Worm (Caenorhabditis elegans): Measurements from ENCODE around the gene unc-30.

The unc-30 gene

DNA sequence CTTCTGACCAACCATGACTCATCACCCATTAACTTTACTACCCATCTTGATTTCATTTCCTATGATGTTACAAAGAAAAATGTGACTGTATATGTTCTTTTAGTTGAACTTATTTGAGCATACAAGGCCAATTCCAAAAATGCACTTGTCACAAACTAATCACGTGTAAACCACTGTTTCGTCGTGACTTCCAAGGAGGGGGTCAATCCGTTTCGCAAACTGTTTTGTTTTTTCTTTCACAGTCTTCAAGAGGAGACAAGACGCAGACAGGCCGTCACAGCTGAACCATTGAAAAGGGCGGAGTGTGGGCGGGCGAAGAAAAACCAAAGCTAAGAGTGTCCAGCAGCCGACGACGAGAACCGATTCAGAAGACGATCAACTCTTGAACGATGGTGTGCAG lies 39.7 kb upstream of the unc-30 start, which contains the start of gene C39E9.8 (continued):
- TF ChIP-seq rnt-1 (tag; optimal IDR thresholded peaks at IDR 0.05) (no peak), F16B12.6 (tag; optimal IDR thresholded peaks at IDR 0.05) (no peak), ceh-82 (tag; optimal IDR thresholded peaks at IDR 0.05) (no peak), fos-1 (tag; optimal IDR thresholded peaks at IDR 0.05) (no peak), hpl-2 (GFP tag; optimal IDR thresholded peaks at IDR 0.05) (no peak), nhr-47 (tag; optimal IDR thresholded peaks at IDR 0.05) (no peak), xbp-1 (tag; optimal IDR thresholded peaks at IDR 0.05) (no peak), lin-39 (tag; optimal IDR thresholded peaks at IDR 0.05) (no peak), ceh-63 (GFP tag; optimal IDR thresholded peaks at IDR 0.05) (no peak), grh-1 (GFP tag; IDR thresholded peaks at IDR 0.05) (peak; percentile 23; the same call in 1 of the 2 replicates), ceh-90 (tag; optimal IDR thresholded peaks at IDR 0.05) (no peak), sptf-1 (tag; optimal IDR thresholded peaks at IDR 0.05) (no peak), snpc-4 (tag; optimal IDR thresholded peaks at IDR 0.05) (no peak), unc-30 (tag; optimal IDR thresholded peaks at IDR 0.05) (no peak), nhr-28 (tag; optimal IDR thresholded peaks at IDR 0.05) (no peak), nhr-237 (tag; optimal IDR thresholded peaks at IDR 0.05) (no peak), nhr-84 (tag; optimal IDR thresholded peaks at IDR 0.05) (no peak), nhr-85 (tag) (peak; percentile 89), pag-3 (tag; optimal IDR thresholded peaks at IDR 0.05; ENCODE audit: borderline replicate concordance, insufficient read depth) (no peak), unc-98 (GFP tag; IDR thresholded peaks at IDR 0.05) (no peak), tbx-2 (tag; optimal IDR thresholded peaks at IDR 0.05) (no peak), mdl-1 (tag; optimal IDR thresholded peaks at IDR 0.05) (peak in 1 of 2 experiments; percentile 18), sox-4 (tag; optimal IDR thresholded peaks at IDR 0.05) (no peak), efl-3 (GFP tag; optimal IDR thresholded peaks at IDR 0.05) (no peak), lin-14 (GFP tag; optimal IDR thresholded peaks at IDR 0.05) (peak; percentile 70), aly-2 (tag; optimal IDR thresholded peaks at IDR 0.05) (no peak), unc-62 (GFP tag; optimal IDR thresholded peaks at IDR 0.05) (no peak), nhr-20 (tag; optimal IDR thresholded peaks at IDR 0.05) (peak; percentile 60), lin-35 (GFP tag; optimal IDR thresholded peaks at IDR 0.05) (peak in 1 of 2 experiments; percentile 63), Y116A8C.19 (tag; optimal IDR thresholded peaks at IDR 0.05; ENCODE audit: borderline replicate concordance) (no peak), nhr-19 (GFP tag; conservative IDR thresholded peaks at IDR 0.05) (peak; percentile 35), C04F5.9 (tag; optimal IDR thresholded peaks at IDR 0.05) (no peak), fkh-10 (GFP tag; optimal IDR thresholded peaks at IDR 0.05) (no peak), sup-37 (GFP tag; optimal IDR thresholded peaks at IDR 0.05) (no peak), fkh-4 (tag; optimal IDR thresholded peaks at IDR 0.05; ENCODE audit: borderline replicate concordance) (no peak), zag-1 (tag; optimal IDR thresholded peaks at IDR 0.05) (no peak), unc-130 (tag; optimal IDR thresholded peaks at IDR 0.05) (no peak), pqm-1 (tag; optimal IDR thresholded peaks at IDR 0.05) (no peak), vab-15 (tag; optimal IDR thresholded peaks at IDR 0.05) (no peak), ama-1 (optimal IDR thresholded peaks at IDR 0.05) (no peak), elt-3 (tag; optimal IDR thresholded peaks at IDR 0.05) (peak in 1 of 6 experiments; percentile 43), ceh-88 (GFP tag; IDR thresholded peaks at IDR 0.05) (no peak), egl-13 (tag; optimal IDR thresholded peaks at IDR 0.05) (no peak), aha-1 (tag; optimal IDR thresholded peaks at IDR 0.05) (no peak), blmp-1 (tag; optimal IDR thresholded peaks at IDR 0.05) (peak; percentile 5), ceh-8 (GFP tag; optimal IDR thresholded peaks at IDR 0.05) (no peak), nhr-12 (tag; optimal IDR thresholded peaks at IDR 0.05) (no peak), lin-13 (GFP tag; optimal IDR thresholded peaks at IDR 0.05) (no peak), fkh-8 (tag; optimal IDR thresholded peaks at IDR 0.05) (no peak)
